Fruit fly (Drosophila melanogaster) whole organism, pupa: ENCODE measurements around the gene CG7465.

Experiments
- CG10348 ChIP-seq: fragments of 200-800 bp; sonication (Bioruptor generic); IDR thresholded peaks from 2 replicates; pipeline ENCODE4 v1.3.6; 2022; ENCODE audit warnings: missing biosample characterization, missing genetic modification characterization
- CG12605 ChIP-seq: fragments of 200-800 bp; sonication (Bioruptor generic); IDR thresholded peaks from 2 replicates; pipeline ENCODE4 v1.3.6; 2022; ENCODE audit warnings: missing biosample characterization, missing genetic modification characterization
- CG13204 ChIP-seq: fragments of 200-800 bp; sonication (Bioruptor generic); optimal IDR thresholded peaks from 2 replicates; lab custom pipeline; 2018; ENCODE audit warnings: missing biosample characterization, mild to moderate bottlenecking, missing genetic modification characterization, moderate library complexity
- CG14655 ChIP-seq: fragments of 200-800 bp; sonication (Bioruptor generic); optimal IDR thresholded peaks from 3 replicates; lab custom pipeline; 2017; ENCODE audit warnings: mild to moderate bottlenecking, missing biosample characterization, missing genetic modification reagents, missing genetic modification characterization
- CG15710 ChIP-seq: fragments of 200-800 bp; sonication (Bioruptor generic); optimal IDR thresholded peaks from 2 replicates; lab custom pipeline; 2018; ENCODE audit warnings: missing biosample characterization, mild to moderate bottlenecking, missing genetic modification characterization, moderate library complexity
- CG17806 ChIP-seq: fragments of 200-800 bp; sonication (Bioruptor generic); optimal IDR thresholded peaks from 2 replicates; lab custom pipeline; 2018; ENCODE audit warnings: missing biosample characterization, mild to moderate bottlenecking, missing genetic modification characterization, moderate library complexity
- CG32121 ChIP-seq: fragments of 200-800 bp; sonication (Bioruptor generic); IDR thresholded peaks from 2 replicates; pipeline ENCODE4 v1.3.6; 2022; ENCODE audit warnings: missing biosample characterization, missing genetic modification characterization
- CG34367 ChIP-seq: fragments of 200-800 bp; sonication (Bioruptor generic); optimal IDR thresholded peaks from 2 replicates; lab custom pipeline; 2018; ENCODE audit warnings: missing biosample characterization, mild to moderate bottlenecking, missing genetic modification characterization
- CG4496 ChIP-seq: fragments of 200-800 bp; sonication (Bioruptor generic); IDR thresholded peaks from 3 replicates; pipeline ENCODE4 v1.3.6; 2022; ENCODE audit warnings: missing biosample characterization, missing genetic modification characterization
- CG8159 ChIP-seq: fragments of 200-800 bp; sonication (Bioruptor generic); optimal IDR thresholded peaks from 3 replicates; lab custom pipeline; 2018; ENCODE audit warnings: missing biosample characterization, mild to moderate bottlenecking, missing genetic modification characterization, moderate library complexity
- CG8301 ChIP-seq: fragments of 200-800 bp; sonication (Bioruptor generic); optimal IDR thresholded peaks from 2 replicates; lab custom pipeline; 2018; ENCODE audit warnings: missing biosample characterization, mild to moderate bottlenecking, missing genetic modification characterization
- CG9948 ChIP-seq: fragments of 200-800 bp; sonication (Bioruptor generic); optimal IDR thresholded peaks from 2 replicates; lab custom pipeline; 2018; ENCODE audit warnings: missing biosample characterization, mild to moderate bottlenecking, missing genetic modification characterization, moderate library complexity
- D1 ChIP-seq: fragments of 200-800 bp; sonication (Bioruptor generic); optimal IDR thresholded peaks from 2 replicates; lab custom pipeline; 2018; ENCODE audit warnings: missing biosample characterization, mild to moderate bottlenecking, missing genetic modification characterization, moderate library complexity
- EcR ChIP-seq: fragments of 200-800 bp; sonication (Bioruptor generic); optimal IDR thresholded peaks from 3 replicates; lab custom pipeline; 2019; ENCODE audit warnings: missing biosample characterization, missing genetic modification characterization, mild to moderate bottlenecking, moderate library complexity, missing genetic modification reagents
- Ets98B ChIP-seq: fragments of 200-800 bp; sonication (Bioruptor generic); IDR thresholded peaks from 2 replicates; pipeline ENCODE4 v1.3.6; 2022; ENCODE audit warnings: missing biosample characterization, missing genetic modification characterization
- Pif1A ChIP-seq: fragments of 200-800 bp; sonication (Bioruptor generic); optimal IDR thresholded peaks from 3 replicates; lab custom pipeline; 2016; ENCODE audit warnings: missing biosample characterization, missing genetic modification characterization
- Pif1B ChIP-seq: fragments of 200-800 bp; sonication (Bioruptor generic); optimal IDR thresholded peaks from 3 replicates; lab custom pipeline; 2016; ENCODE audit warnings: missing biosample characterization, missing genetic modification characterization
- Snoo ChIP-seq: fragments of 200-800 bp; sonication (Bioruptor generic); optimal IDR thresholded peaks from 3 replicates; lab custom pipeline; 2017; ENCODE audit warnings: missing biosample characterization, mild to moderate bottlenecking, missing genetic modification characterization, inconsistent platforms
- fd96Ca ChIP-seq: fragments of 200-800 bp; sonication (Bioruptor generic); IDR thresholded peaks from 3 replicates; pipeline ENCODE4 v1.3.6; 2022; ENCODE audit warnings: missing biosample characterization, missing genetic modification characterization
- gl ChIP-seq: fragments of 200-800 bp; sonication (Bioruptor generic); optimal IDR thresholded peaks from 2 replicates; lab custom pipeline; 2018; ENCODE audit warnings: missing biosample characterization, mild to moderate bottlenecking, missing genetic modification characterization
- rn ChIP-seq: fragments of 200-800 bp; sonication (Bioruptor generic); IDR thresholded peaks from 2 replicates; pipeline ENCODE4 v1.3.6; 2022; ENCODE audit warnings: missing biosample characterization, missing genetic modification characterization

Gene CG7465

dm6 chr3L:4475704-4476103 is 4.4 kb upstream of the CG7465 start:
- TF ChIP-seq Pif1B (no peak), Ets98B (GFP tag; lab: Robert Waterston, UW) (no peak), CG9948 (no peak), CG15710 (tag; lab: Kevin White, UChicago) (no peak), CG32121 (GFP tag; lab: Robert Waterston, UW) (no peak), CG8159 (tag; lab: Kevin White, UChicago) (no peak), gl (tag; lab: Kevin White, UChicago) (no peak), EcR (GFP tag; lab: Kevin White, UChicago) (no peak), Snoo (tag; lab: Kevin White, UChicago) (no peak), CG17806 (no peak), CG34367 (tag; lab: Kevin White, UChicago) (no peak), fd96Ca (GFP tag; lab: Robert Waterston, UW) (no peak), CG12605 (GFP tag; lab: Robert Waterston, UW) (no peak), rn (no peak), Pif1A (no peak), D1 (tag; lab: Kevin White, UChicago) (no peak), CG13204 (GFP tag; lab: Kevin White, UChicago) (no peak), CG4496 (GFP tag; lab: Robert Waterston, UW) (no peak)

dm6 chr3L:4477656-4478254 is 2.3 kb upstream of the CG7465 start:
- no peak for TF ChIP-seq CG13204 (GFP tag; lab: Kevin White, UChicago)
- TF ChIP-seq rn, result no peak
- TF ChIP-seq CG12605 (GFP tag; lab: Robert Waterston, UW), result no peak
- TF ChIP-seq fd96Ca (GFP tag; lab: Robert Waterston, UW), result no peak

- TF ChIP-seq fd96Ca (GFP tag; lab: Robert Waterston, UW), result peak; percentile 52; the same call in 1 of the 3 replicates
- TF ChIP-seq CG10348 (GFP tag; lab: Robert Waterston, UW), result no peak
- TF ChIP-seq EcR (GFP tag; lab: Kevin White, UChicago), result no peak
- TF ChIP-seq Snoo (tag; lab: Kevin White, UChicago), result no peak
- 0 out of 3 replicates have a peak, but pooled peaks have one; percentile 13 for TF ChIP-seq CG4496 (GFP tag; lab: Robert Waterston, UW)
Observed at dm6 chr3L:4480764-4481163, 681 bp downstream of the CG7465 start.

dm6 chr3L:4482509-4482908 is 2.4 kb downstream of the CG7465 start, which contains the start of gene CG11350:
CG11350 (plus strand) TSS chr3L:4482809.
- TF ChIP-seq gl (tag; lab: Kevin White, UChicago) (no peak), Pif1A (no peak), Snoo (tag; lab: Kevin White, UChicago) (no peak)

- TF ChIP-seq CG9948 (no peak), EcR (GFP tag; lab: Kevin White, UChicago) (peak; percentile 63)
Observed at dm6 chr3L:4484623-4485022, 4.5 kb downstream of the CG7465 start.

dm6 chr3L:4489490-4489889 is 9.4 kb downstream of the CG7465 start:
- TF ChIP-seq CG15710 (tag; lab: Kevin White, UChicago), result no peak
- no peak for TF ChIP-seq fd96Ca (GFP tag; lab: Robert Waterston, UW)
- no peak for TF ChIP-seq CG12605 (GFP tag; lab: Robert Waterston, UW)
- no peak for TF ChIP-seq CG14655
- no peak for TF ChIP-seq EcR (GFP tag; lab: Kevin White, UChicago)
- TF ChIP-seq CG34367 (tag; lab: Kevin White, UChicago), result no peak
- no peak for TF ChIP-seq Pif1B
- no peak for TF ChIP-seq CG13204 (GFP tag; lab: Kevin White, UChicago)
- no peak for TF ChIP-seq CG32121 (GFP tag; lab: Robert Waterston, UW)
- no peak for TF ChIP-seq CG17806
- no peak for TF ChIP-seq Snoo (tag; lab: Kevin White, UChicago)
- TF ChIP-seq rn, result no peak

- TF ChIP-seq EcR (GFP tag; lab: Kevin White, UChicago), result peak; percentile 51
- no peak for TF ChIP-seq D1 (tag; lab: Kevin White, UChicago)
- TF ChIP-seq CG17806, result no peak
- peak; percentile 20; the same call in 1 of the 3 replicates for TF ChIP-seq CG4496 (GFP tag; lab: Robert Waterston, UW)
- no peak for TF ChIP-seq Ets98B (GFP tag; lab: Robert Waterston, UW)
- TF ChIP-seq CG13204 (GFP tag; lab: Kevin White, UChicago), result peak; percentile 90
- TF ChIP-seq fd96Ca (GFP tag; lab: Robert Waterston, UW), result no peak
- TF ChIP-seq Pif1A, result no peak
- no peak for TF ChIP-seq CG8301 (tag; lab: Kevin White, UChicago)
- no peak for TF ChIP-seq CG32121 (GFP tag; lab: Robert Waterston, UW)
- no peak for TF ChIP-seq CG8159 (tag; lab: Kevin White, UChicago)
- no peak for TF ChIP-seq Pif1B
- TF ChIP-seq, all 21 proteins: peak for 3
Observed at dm6 chr3L:4490702-4491243, 10.7 kb downstream of the CG7465 start, which contains the start of gene CG13722. CG13722 (minus strand) TSS chr3L:4490963.
